Fruit fly (Drosophila melanogaster) whole organism, embryonic: ENCODE measurements around the gene IntS6.

Experiments
- Blimp-1 ChIP-seq: fragments of 200-800 bp; sonication (Bioruptor generic); optimal IDR thresholded peaks from 3 replicates; lab custom pipeline; 2018; ENCODE audit warnings: missing biosample characterization, missing genetic modification characterization, mild to moderate bottlenecking, moderate library complexity, missing genetic modification reagents
- CG11560 ChIP-seq: fragments of 200-800 bp; sonication (Bioruptor generic); IDR thresholded peaks from 3 replicates; pipeline ENCODE4 v1.3.6; 2022; ENCODE audit warnings: missing biosample characterization, missing genetic modification characterization
- CG11696 ChIP-seq: fragments of 200-800 bp; sonication (Bioruptor generic); IDR thresholded peaks from 2 replicates; pipeline ENCODE4 v1.3.6; 2022; ENCODE audit warnings: missing biosample characterization, missing genetic modification characterization
- CG12769 ChIP-seq: fragments of 200-800 bp; sonication (Bioruptor generic); optimal IDR thresholded peaks from 2 replicates; lab custom pipeline; 2019; ENCODE audit warnings: missing biosample characterization, mild to moderate bottlenecking, missing genetic modification characterization, moderate library complexity
- CG14050 ChIP-seq: fragments of 200-800 bp; sonication (Bioruptor generic); IDR thresholded peaks from 3 replicates; pipeline ENCODE4 v1.3.6; 2022; ENCODE audit warnings: missing biosample characterization, missing genetic modification characterization
- CG15073 ChIP-seq: fragments of 200-800 bp; sonication (Bioruptor generic); optimal IDR thresholded peaks from 2 replicates; lab custom pipeline; 2016; ENCODE audit warnings: missing biosample characterization, missing genetic modification characterization
- CG1529 ChIP-seq: fragments of 200-800 bp; sonication (Bioruptor generic); optimal IDR thresholded peaks from 3 replicates; lab custom pipeline; 2018; ENCODE audit warnings: missing biosample characterization, missing genetic modification characterization
- CG17802 ChIP-seq: fragments of 200-800 bp; sonication (Bioruptor generic); optimal IDR thresholded peaks from 2 replicates; lab custom pipeline; 2018; ENCODE audit warnings: missing biosample characterization, mild to moderate bottlenecking, missing genetic modification characterization, moderate library complexity
- CG7745 ChIP-seq: fragments of 200-800 bp; sonication (Bioruptor generic); optimal IDR thresholded peaks from 2 replicates; lab custom pipeline; 2018; ENCODE audit warnings: missing biosample characterization, mild to moderate bottlenecking, missing genetic modification characterization, moderate library complexity
- CG7987 ChIP-seq: fragments of 200-800 bp; sonication (Bioruptor generic); optimal IDR thresholded peaks from 2 replicates; lab custom pipeline; 2018; ENCODE audit warnings: missing biosample characterization, mild to moderate bottlenecking, missing genetic modification characterization, moderate library complexity
- CG8359 ChIP-seq: fragments of 200-800 bp; sonication (Bioruptor generic); optimal IDR thresholded peaks from 2 replicates; lab custom pipeline; 2017; ENCODE audit warnings: missing biosample characterization, mild to moderate bottlenecking, missing genetic modification characterization, borderline replicate concordance
- CG8765 ChIP-seq: fragments of 200-800 bp; sonication (Bioruptor generic); IDR thresholded peaks from 2 replicates; pipeline ENCODE4 v1.3.6; 2022; ENCODE audit warnings: missing biosample characterization, missing genetic modification characterization
- CG9437 ChIP-seq: fragments of 200-800 bp; sonication (Bioruptor generic); optimal IDR thresholded peaks from 2 replicates; lab custom pipeline; 2018; ENCODE audit warnings: missing biosample characterization, mild to moderate bottlenecking, missing genetic modification characterization
- D19A ChIP-seq: fragments of 200-800 bp; optimal IDR thresholded peaks from 3 replicates; lab custom pipeline; 2019; ENCODE audit warnings: missing biosample characterization, mild to moderate bottlenecking, missing genetic modification characterization, moderate library complexity
- Doc3 ChIP-seq: fragments of 200-800 bp; sonication (Bioruptor generic); IDR thresholded peaks from 3 replicates; pipeline ENCODE4 v1.3.6; 2022; ENCODE audit warnings: missing biosample characterization, missing genetic modification characterization; ENCODE audit not compliant: partially characterized antibody
- Ets65A ChIP-seq: fragments of 200-800 bp; sonication (Bioruptor generic); peaks from one replicate; lab custom pipeline; 2016; ENCODE audit warnings: missing biosample characterization, missing genetic modification characterization
- Gsc ChIP-seq: fragments of 200-800 bp; sonication (Bioruptor generic); IDR thresholded peaks from 2 replicates; pipeline ENCODE4 v1.3.6; 2022; ENCODE audit warnings: missing biosample characterization, missing genetic modification characterization
- HLHmδ ChIP-seq: fragments of 200-800 bp; sonication (Bioruptor generic); optimal IDR thresholded peaks from 2 replicates; lab custom pipeline; 2018; ENCODE audit warnings: missing biosample characterization, mild to moderate bottlenecking, missing genetic modification characterization, moderate library complexity
- HmgD ChIP-seq: fragments of 200-800 bp; sonication (Bioruptor generic); optimal IDR thresholded peaks from 3 replicates; lab custom pipeline; 2016; ENCODE audit warnings: missing biosample characterization, missing genetic modification characterization
- Kr ChIP-seq: fragments of 200-800 bp; sonication (Bioruptor generic); optimal IDR thresholded peaks from 2 replicates; lab custom pipeline; 2017; ENCODE audit warnings: missing biosample characterization, mild to moderate bottlenecking, missing genetic modification characterization
- Mad ChIP-seq: fragments of 200-800 bp; sonication (Bioruptor generic); optimal IDR thresholded peaks from 2 replicates; lab custom pipeline; 2016; ENCODE audit warnings: missing biosample characterization, missing genetic modification characterization
- Nf-YC ChIP-seq: fragments of 200-800 bp; optimal IDR thresholded peaks from 3 replicates; lab custom pipeline; 2019; ENCODE audit warnings: missing biosample characterization, mild to moderate bottlenecking, missing genetic modification characterization, moderate library complexity
- Oaz ChIP-seq: fragments of 200-800 bp; sonication (Bioruptor generic); IDR thresholded peaks from 2 replicates; pipeline ENCODE4 v1.3.6; 2022; ENCODE audit warnings: missing biosample characterization, missing genetic modification characterization
- Ravus ChIP-seq: fragments of 200-800 bp; sonication (Bioruptor generic); IDR thresholded peaks from 2 replicates; pipeline ENCODE4 v1.3.6; 2022; ENCODE audit warnings: missing biosample characterization, missing genetic modification characterization
- Sry-β ChIP-seq: fragments of 200-800 bp; sonication (Bioruptor generic); optimal IDR thresholded peaks from 2 replicates; lab custom pipeline; 2018; ENCODE audit warnings: missing biosample characterization, mild to moderate bottlenecking, missing genetic modification characterization, moderate library complexity
- Vsx1 ChIP-seq: fragments of 200-800 bp; sonication (Bioruptor generic); optimal IDR thresholded peaks from 2 replicates; lab custom pipeline; 2017; ENCODE audit warnings: missing biosample characterization, mild to moderate bottlenecking, missing genetic modification characterization, missing genetic modification reagents
- ash1 ChIP-seq: fragments of 200-800 bp; sonication (Bioruptor generic); optimal IDR thresholded peaks from 2 replicates; lab custom pipeline; 2018; ENCODE audit warnings: missing biosample characterization, mild to moderate bottlenecking, missing genetic modification characterization
- bowl ChIP-seq: fragments of 200-800 bp; sonication (Bioruptor generic); IDR thresholded peaks from 2 replicates; pipeline ENCODE4 v1.3.6; 2022; ENCODE audit warnings: missing biosample characterization, missing genetic modification characterization
- br ChIP-seq: fragments of >200 bp; optimal IDR thresholded peaks from 2 replicates; lab custom pipeline; 2017
- cato ChIP-seq: fragments of 200-800 bp; sonication (Bioruptor generic); optimal IDR thresholded peaks from 2 replicates; lab custom pipeline; 2016; ENCODE audit warnings: missing biosample characterization, missing genetic modification characterization, borderline replicate concordance
- cg ChIP-seq: fragments of 200-800 bp; sonication (Bioruptor generic); optimal IDR thresholded peaks from 3 replicates; lab custom pipeline; 2019; ENCODE audit warnings: missing biosample characterization, mild to moderate bottlenecking, missing genetic modification characterization, moderate library complexity
- crc ChIP-seq: fragments of 200-800 bp; sonication (Bioruptor generic); optimal IDR thresholded peaks from 2 replicates; lab custom pipeline; 2016; ENCODE audit warnings: missing biosample characterization, missing genetic modification characterization
- emc ChIP-seq: fragments of 200-800 bp; sonication (Bioruptor generic); optimal IDR thresholded peaks from 2 replicates; lab custom pipeline; 2016; ENCODE audit warnings: missing biosample characterization, missing genetic modification characterization
- gem ChIP-seq: fragments of 200-800 bp; sonication (Bioruptor generic); optimal IDR thresholded peaks from 2 replicates; lab custom pipeline; 2019; ENCODE audit warnings: missing biosample characterization, mild to moderate bottlenecking, missing genetic modification characterization, moderate library complexity
- grn ChIP-seq: fragments of 200-800 bp; sonication (Bioruptor generic); optimal IDR thresholded peaks from 3 replicates; lab custom pipeline; 2017; ENCODE audit warnings: missing biosample characterization, missing genetic modification characterization
- kah ChIP-seq: fragments of 200-800 bp; sonication (Bioruptor generic); optimal IDR thresholded peaks from 2 replicates; lab custom pipeline; 2018; ENCODE audit warnings: missing biosample characterization, mild to moderate bottlenecking, missing genetic modification characterization
- kay ChIP-seq: fragments of 200-800 bp; sonication (Bioruptor generic); optimal IDR thresholded peaks from 2 replicates; lab custom pipeline; 2016; ENCODE audit warnings: missing biosample characterization, missing genetic modification characterization
- ken ChIP-seq: fragments of 200-800 bp; sonication (Bioruptor generic); IDR thresholded peaks from 3 replicates; pipeline ENCODE4 v1.3.6; 2022; ENCODE audit warnings: missing biosample characterization, missing genetic modification characterization
- klu ChIP-seq: fragments of 200-800 bp; sonication (Bioruptor generic); IDR thresholded peaks from 2 replicates; pipeline ENCODE4 v1.3.6; 2022; ENCODE audit warnings: missing biosample characterization, missing genetic modification characterization
- lov ChIP-seq, 2 experiments: fragments of 200-800 bp in 1 of 2; fragments of >200 bp in 1 of 2; sonication (Bioruptor generic) in 1 of 2; IDR thresholded peaks in 1 of 2; optimal IDR thresholded peaks in 1 of 2; 2 replicates in 1 of 2; 3 replicates in 1 of 2; pipeline versions ENCODE4 v1.3.6 to Lab custom; 2017 to 2022; ENCODE audit warnings: missing biosample characterization in 1 of 2, missing genetic modification characterization in 1 of 2
- pan ChIP-seq, 4 experiments: fragments of >200 bp in 3 of 4; fragments of 200-800 bp in 1 of 4; sonication (Bioruptor generic) in 1 of 4; optimal IDR thresholded peaks in 3 of 4; IDR thresholded peaks in 1 of 4; 2 replicates each; pipeline versions ENCODE4 v1.3.6 to Lab custom; 2017 to 2022; ENCODE audit warnings: missing biosample characterization in 2 of 4, missing genetic modification characterization in 2 of 4, mixed read lengths in 1 of 4
- peb ChIP-seq: fragments of 200-800 bp; sonication (Bioruptor generic); IDR thresholded peaks from 2 replicates; pipeline ENCODE4 v1.3.6; 2022; ENCODE audit warnings: missing biosample characterization, missing genetic modification characterization
- pho ChIP-seq: fragments of 200-800 bp; sonication (Bioruptor generic); optimal IDR thresholded peaks from 2 replicates; lab custom pipeline; 2016; ENCODE audit warnings: missing biosample characterization, missing genetic modification characterization
- rib ChIP-seq: fragments of 200-800 bp; sonication (Bioruptor generic); IDR thresholded peaks from 2 replicates; pipeline ENCODE4 v1.3.6; 2022; ENCODE audit warnings: missing biosample characterization, missing genetic modification characterization
- run ChIP-seq: fragments of 200-800 bp; sonication (Bioruptor generic); optimal IDR thresholded peaks from 3 replicates; lab custom pipeline; 2018; ENCODE audit warnings: missing biosample characterization, mild to moderate bottlenecking, missing genetic modification characterization
- schlank ChIP-seq: fragments of 200-800 bp; sonication (Bioruptor generic); optimal IDR thresholded peaks from 2 replicates; lab custom pipeline; 2018; ENCODE audit warnings: missing biosample characterization, mild to moderate bottlenecking, missing genetic modification characterization
- stc ChIP-seq: fragments of 200-800 bp; sonication (Bioruptor generic); IDR thresholded peaks from 2 replicates; pipeline ENCODE4 v1.3.6; 2022; ENCODE audit warnings: missing biosample characterization, missing genetic modification characterization
- sug ChIP-seq: fragments of 200-800 bp; optimal IDR thresholded peaks from 2 replicates; lab custom pipeline; 2019; ENCODE audit warnings: missing biosample characterization, mild to moderate bottlenecking, missing genetic modification characterization, moderate library complexity
- tgo ChIP-seq: fragments of 200-800 bp; sonication (Bioruptor generic); IDR thresholded peaks from 3 replicates; pipeline ENCODE4 v1.3.6; 2022; ENCODE audit warnings: missing biosample characterization, missing genetic modification characterization
- tx ChIP-seq: fragments of 200-800 bp; sonication (Bioruptor generic); optimal IDR thresholded peaks from 2 replicates; lab custom pipeline; 2016; ENCODE audit warnings: missing biosample characterization, missing genetic modification characterization

IntS6 gene

DNA sequence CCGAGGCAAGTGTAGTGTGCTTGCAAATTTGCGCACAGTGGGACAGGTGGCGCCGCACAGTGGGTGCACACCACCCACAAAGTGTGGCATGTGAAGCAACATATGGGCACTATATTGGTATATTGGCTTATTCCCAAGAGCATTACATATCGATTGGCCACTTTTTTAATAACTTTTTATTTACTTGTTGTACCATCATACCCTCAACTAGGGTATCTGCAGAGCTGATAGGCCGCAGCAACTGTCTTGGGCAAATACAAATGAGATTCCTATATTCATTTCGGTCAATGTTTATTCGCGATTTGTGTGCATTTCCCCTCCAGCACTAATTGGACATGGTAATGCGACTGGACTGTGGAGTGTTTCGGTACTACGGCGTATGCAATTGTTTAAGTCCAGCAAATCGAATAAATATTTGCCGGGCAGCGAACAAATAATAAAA is 22.3 kb downstream of the IntS6 start (continued):
- peak; percentile 36 for TF ChIP-seq CG7987 (GFP tag; lab: Kevin White, UChicago)
- peak; percentile 32 for TF ChIP-seq D19A (tag; lab: Kevin White, UChicago)
- peak; percentile 28 for TF ChIP-seq Sry-β (GFP tag; lab: Kevin White, UChicago)
- peak; percentile 44; the same call in 1 of the 2 replicates for TF ChIP-seq stc (GFP tag; lab: Robert Waterston, UW)
- no peak for TF ChIP-seq schlank (tag; lab: Kevin White, UChicago)
- no peak for TF ChIP-seq cg
- no peak for TF ChIP-seq CG15073 (GFP tag; lab: Kevin White, UChicago)
- TF ChIP-seq pan (optimal IDR thresholded peaks at IDR 0.05; lab: Kevin White, UChicago), result no peak
- TF ChIP-seq pan (GFP tag; optimal IDR thresholded peaks at IDR 0.05 in 1 of 2, IDR thresholded peaks at IDR 0.05 in 1 of 2), result peak in 1 of 2 experiments; percentile 55
- peak; percentile 31 for TF ChIP-seq CG8359 (GFP tag; lab: Kevin White, UChicago)
- TF ChIP-seq Ets65A (GFP tag; lab: Kevin White, UChicago), result peak; percentile 91
- TF ChIP-seq CG14050, result peak; percentile 28; the same call in 1 of the 3 replicates
- TF ChIP-seq pho (GFP tag; lab: Kevin White, UChicago), result no peak
- TF ChIP-seq Blimp-1 (GFP tag; lab: Kevin White, UChicago), result peak; percentile 30
- TF ChIP-seq kay (GFP tag; lab: Kevin White, UChicago), result no peak
- TF ChIP-seq klu (GFP tag; lab: Robert Waterston, UW), result no peak
- peak; percentile 20; the same call in 1 of the 2 replicates for TF ChIP-seq peb
- no peak for TF ChIP-seq br (lab: Kevin White, UChicago)
- TF ChIP-seq Kr (GFP tag; lab: Kevin White, UChicago), result no peak
- 0 out of 2 replicates have a peak, but pooled peaks have one; percentile 19 for TF ChIP-seq Oaz
- TF ChIP-seq Nf-YC (tag; lab: Kevin White, UChicago), result no peak
- no peak for TF ChIP-seq Doc3 (GFP tag; lab: Robert Waterston, UW)
- no peak for TF ChIP-seq sug (tag; lab: Kevin White, UChicago)
- TF ChIP-seq rib, result no peak
- peak; percentile 67 for TF ChIP-seq gem (tag; lab: Kevin White, UChicago)
- peak; percentile 17 for TF ChIP-seq crc (GFP tag; lab: Kevin White, UChicago)
- TF ChIP-seq CG17802 (tag; lab: Kevin White, UChicago), result peak; percentile 48
- TF ChIP-seq CG7745, result no peak
- TF ChIP-seq run (tag; lab: Kevin White, UChicago), result no peak
- TF ChIP-seq tgo, result peak; percentile 38; the same call in 1 of the 3 replicates
- TF ChIP-seq Mad (GFP tag; lab: Kevin White, UChicago), result no peak
- peak; percentile 41 for TF ChIP-seq HLHmδ (GFP tag; lab: Kevin White, UChicago)
- no peak for TF ChIP-seq emc (GFP tag; lab: Kevin White, UChicago)
- TF ChIP-seq CG9437, result no peak
- peak; percentile 43 for TF ChIP-seq CG12769 (tag; lab: Kevin White, UChicago)
- peak; percentile 24 for TF ChIP-seq tx (GFP tag; lab: Kevin White, UChicago)
- peak; percentile 43 for TF ChIP-seq CG1529 (GFP tag; lab: Kevin White, UChicago)
- no peak for TF ChIP-seq ash1 (GFP tag; lab: Kevin White, UChicago)
- 0 out of 2 replicates have a peak, but pooled peaks have one; percentile 30 for TF ChIP-seq Gsc (GFP tag; lab: Robert Waterston, UW)
- TF ChIP-seq CG11560 (tag; lab: Robert Waterston, UW), result no peak; the same call in 2 of the 3 replicates
- no peak for TF ChIP-seq HmgD (GFP tag; lab: Kevin White, UChicago)
- TF ChIP-seq Ravus (GFP tag; lab: Robert Waterston, UW), result no peak
- TF ChIP-seq ken (GFP tag; lab: Robert Waterston, UW), result peak; percentile 54; the same call in 1 of the 3 replicates
- TF ChIP-seq kah (GFP tag; lab: Kevin White, UChicago), result no peak
- no peak for TF ChIP-seq grn (GFP tag; lab: Kevin White, UChicago)
- TF ChIP-seq CG8765 (GFP tag; lab: Robert Waterston, UW), result peak; percentile 37; the same call in 1 of the 2 replicates
- peak; percentile 21 for TF ChIP-seq Vsx1 (GFP tag; lab: Kevin White, UChicago)
- TF ChIP-seq cato (GFP tag; lab: Kevin White, UChicago), result peak; percentile 20
- TF ChIP-seq bowl (GFP tag; lab: Robert Waterston, UW), result no peak
- TF ChIP-seq lov (optimal IDR thresholded peaks at IDR 0.05; lab: Kevin White, UChicago), result no peak
- 0 out of 3 replicates have a peak, but pooled peaks have one; percentile 15 for TF ChIP-seq lov (GFP tag; IDR thresholded peaks at IDR 0.05; lab: Robert Waterston, UW)
- no peak for TF ChIP-seq CG11696 (GFP tag; lab: Robert Waterston, UW)
